Fruit fly (Drosophila melanogaster): Measurements from ENCODE around the gene CG42832.
"Not testable (repeated sequence)": the region's sequence is repeated elsewhere in the genome, so short reads cannot be mapped to it uniquely, and the experiment has no call there.

CG42832 gene

dm6 chr3L:11609835-11610234 is at the start of gene CG42832:
Gene CG42832, plus strand, starts transcription at chr3L:11610135.
- no peak for TF ChIP-seq bab1 (GFP tag; optimal IDR thresholded peaks at IDR 0.05)
- TF ChIP-seq kay (GFP tag; ENCODE audit: borderline replicate concordance) = no peak
- no peak for TF ChIP-seq Crg-1 (GFP tag; optimal IDR thresholded peaks at IDR 0.05)
- TF ChIP-seq CG5204 (GFP tag; optimal IDR thresholded peaks at IDR 0.05) = no peak
- no peak for TF ChIP-seq cnc (optimal IDR thresholded peaks at IDR 0.05)
- TF ChIP-seq Hr96 (GFP tag; optimal IDR thresholded peaks at IDR 0.05) = no peak

- TF ChIP-seq toe (GFP tag; optimal IDR thresholded peaks at IDR 0.05) (no peak), tj (GFP tag; optimal IDR thresholded peaks at IDR 0.05) (peak; percentile 22)
These were observed 49.0 kb upstream of the CG42832 start for dm6 chr3L:11560885-11561284.

dm6 chr3L:11561946-11562760 is 47.8 kb upstream of the CG42832 start, which contains the start of the genes CG7394 and Mob2:
Gene CG7394, plus strand, starts transcription at chr3L:11561996.
Gene Mob2, minus strand, starts transcription at chr3L:11562233.
- peak; percentile 94 for TF ChIP-seq CG11617 (GFP tag; optimal IDR thresholded peaks at IDR 0.05)
- TF ChIP-seq Clk (GFP tag; optimal IDR thresholded peaks at IDR 0.05) = peak; percentile 86
- TF ChIP-seq toe (GFP tag; optimal IDR thresholded peaks at IDR 0.05) = peak; percentile 88
- peak; percentile 53 for TF ChIP-seq cic (GFP tag; optimal IDR thresholded peaks at IDR 0.05)
- TF ChIP-seq CG12768 (GFP tag; optimal IDR thresholded peaks at IDR 0.05) = peak; percentile 87
- peak; percentile 83 for TF ChIP-seq ovo (GFP tag; optimal IDR thresholded peaks at IDR 0.05)
- peak; percentile 99 for TF ChIP-seq CG14711 (tag; optimal IDR thresholded peaks at IDR 0.05)
- peak; percentile 72 for TF ChIP-seq pad (GFP tag; optimal IDR thresholded peaks at IDR 0.05)
- TF ChIP-seq cnc (optimal IDR thresholded peaks at IDR 0.05) = no peak
- TF ChIP-seq kay (GFP tag; ENCODE audit: borderline replicate concordance) = peak; percentile 96
- TF ChIP-seq CG33017 (tag; optimal IDR thresholded peaks at IDR 0.05) = peak; percentile 91
- TF ChIP-seq CG7101 (tag; optimal IDR thresholded peaks at IDR 0.05) = peak; percentile 94
- peak; percentile 97 for TF ChIP-seq bab1 (GFP tag; optimal IDR thresholded peaks at IDR 0.05)
- peak; percentile 82 for TF ChIP-seq CG1620 (GFP tag; optimal IDR thresholded peaks at IDR 0.05)
- peak; percentile 92 for TF ChIP-seq CG5204 (GFP tag; optimal IDR thresholded peaks at IDR 0.05)
- TF ChIP-seq Hr96 (GFP tag; optimal IDR thresholded peaks at IDR 0.05) = peak; percentile 78
- peak; percentile 76 for TF ChIP-seq tj (GFP tag; optimal IDR thresholded peaks at IDR 0.05)
- peak; percentile 95 for TF ChIP-seq CG7045 (GFP tag; optimal IDR thresholded peaks at IDR 0.05)
- TF ChIP-seq Mnt (GFP tag; optimal IDR thresholded peaks at IDR 0.05) = peak; percentile 80
- peak; percentile 84 for TF ChIP-seq Crg-1 (GFP tag; optimal IDR thresholded peaks at IDR 0.05)

dm6 chr3L:11563972-11564533 is 45.9 kb upstream of the CG42832 start, which contains the start of the genes CG46412 and CG33267:
Gene CG46412, minus strand, starts transcription at chr3L:11564072.
Gene CG33267, plus strand, starts transcription at chr3L:11564483.
- no peak for TF ChIP-seq cic (GFP tag; optimal IDR thresholded peaks at IDR 0.05)
- TF ChIP-seq CG33017 (tag; optimal IDR thresholded peaks at IDR 0.05) = no peak
- no peak for TF ChIP-seq Clk (GFP tag; optimal IDR thresholded peaks at IDR 0.05)
- no peak for TF ChIP-seq bab1 (GFP tag; optimal IDR thresholded peaks at IDR 0.05)
- TF ChIP-seq pad (GFP tag; optimal IDR thresholded peaks at IDR 0.05) = no peak
- no peak for TF ChIP-seq CG7101 (tag; optimal IDR thresholded peaks at IDR 0.05)
- no peak for TF ChIP-seq ovo (GFP tag; optimal IDR thresholded peaks at IDR 0.05)
- TF ChIP-seq CG5204 (GFP tag; optimal IDR thresholded peaks at IDR 0.05) = no peak
- no peak for TF ChIP-seq toe (GFP tag; optimal IDR thresholded peaks at IDR 0.05)
- no peak for TF ChIP-seq tj (GFP tag; optimal IDR thresholded peaks at IDR 0.05)
- no peak for TF ChIP-seq CG11617 (GFP tag; optimal IDR thresholded peaks at IDR 0.05)
- TF ChIP-seq CG14711 (tag; optimal IDR thresholded peaks at IDR 0.05) = no peak

dm6 chr3L:11574563-11574962 is 35.4 kb upstream of the CG42832 start, which contains the start of gene CG33490:
Gene CG33490, minus strand, starts transcription at chr3L:11574663.
- TF ChIP-seq CG5204 (GFP tag; optimal IDR thresholded peaks at IDR 0.05) = no peak
- no peak for TF ChIP-seq cic (GFP tag; optimal IDR thresholded peaks at IDR 0.05)
- no peak for TF ChIP-seq ovo (GFP tag; optimal IDR thresholded peaks at IDR 0.05)
- TF ChIP-seq Clk (GFP tag; optimal IDR thresholded peaks at IDR 0.05) = no peak
- TF ChIP-seq CG33017 (tag; optimal IDR thresholded peaks at IDR 0.05) = no peak
- TF ChIP-seq CG12768 (GFP tag; optimal IDR thresholded peaks at IDR 0.05) = no peak
- TF ChIP-seq CG1620 (GFP tag; optimal IDR thresholded peaks at IDR 0.05) = no peak
- TF ChIP-seq tj (GFP tag; optimal IDR thresholded peaks at IDR 0.05) = no peak
- TF ChIP-seq kay (GFP tag; ENCODE audit: borderline replicate concordance) = no peak
- no peak for TF ChIP-seq CG14711 (tag; optimal IDR thresholded peaks at IDR 0.05)

dm6 chr3L:11576944-11577343 is 33.0 kb upstream of the CG42832 start, which contains the start of gene CG33489:
Gene CG33489, minus strand, starts transcription at chr3L:11577044.
- TF ChIP-seq pad (GFP tag; optimal IDR thresholded peaks at IDR 0.05); CG33017 (tag; optimal IDR thresholded peaks at IDR 0.05); Crg-1 (GFP tag; optimal IDR thresholded peaks at IDR 0.05): not testable (repeated sequence)

- TF ChIP-seq CG1620 (GFP tag; optimal IDR thresholded peaks at IDR 0.05) = no peak
- no peak for TF ChIP-seq CG7045 (GFP tag; optimal IDR thresholded peaks at IDR 0.05)
- no peak for TF ChIP-seq Hr96 (GFP tag; optimal IDR thresholded peaks at IDR 0.05)
- TF ChIP-seq CG5204 (GFP tag; optimal IDR thresholded peaks at IDR 0.05) = no peak
- TF ChIP-seq cic (GFP tag; optimal IDR thresholded peaks at IDR 0.05) = no peak
- TF ChIP-seq CG33017 (tag; optimal IDR thresholded peaks at IDR 0.05) = no peak
- TF ChIP-seq cnc (optimal IDR thresholded peaks at IDR 0.05) = no peak
- TF ChIP-seq tj (GFP tag; optimal IDR thresholded peaks at IDR 0.05) = no peak
- no peak for TF ChIP-seq CG12768 (GFP tag; optimal IDR thresholded peaks at IDR 0.05)
- TF ChIP-seq toe (GFP tag; optimal IDR thresholded peaks at IDR 0.05) = no peak
- no peak for TF ChIP-seq Mnt (GFP tag; optimal IDR thresholded peaks at IDR 0.05)
- TF ChIP-seq kay (GFP tag; ENCODE audit: borderline replicate concordance) = no peak
- no peak for TF ChIP-seq bab1 (GFP tag; optimal IDR thresholded peaks at IDR 0.05)
- no peak for TF ChIP-seq Crg-1 (GFP tag; optimal IDR thresholded peaks at IDR 0.05)
- TF ChIP-seq pad (GFP tag; optimal IDR thresholded peaks at IDR 0.05) = no peak
- no peak for TF ChIP-seq Clk (GFP tag; optimal IDR thresholded peaks at IDR 0.05)
- TF ChIP-seq CG14711 (tag; optimal IDR thresholded peaks at IDR 0.05) = no peak
- TF ChIP-seq CG7101 (tag; optimal IDR thresholded peaks at IDR 0.05) = no peak
- no peak for TF ChIP-seq ovo (GFP tag; optimal IDR thresholded peaks at IDR 0.05)
- no peak for TF ChIP-seq CG11617 (GFP tag; optimal IDR thresholded peaks at IDR 0.05)
These were observed 32.5 kb upstream of the CG42832 start, which contains the start of gene CG33271 for dm6 chr3L:11577395-11577794. Gene CG33271, minus strand, starts transcription at chr3L:11577495.

All from whole organism, adult.